ENCODE assay signal across 4 fruit fly cellular contexts in genomic region chr2L:7145881-7146280, dm6.
A peak's percentile ranks its signal among the peaks of the same experiment; 100 is the strongest.
TF ChIP-seq lines count a peak whose summit lies in the region.

No protein-coding gene starts in this region.

- TF ChIP-seq CTCF in whole organism, embryonic (GFP tag; optimal IDR thresholded peaks at IDR 0.05; lab: Kevin White, UChicago) = no peak

TF ChIP-seq in whole organism, embryonic, 481 proteins besides CTCF, POLR2A, EP300 and RAD21 (continues in another document):
- TF ChIP-seq CG12071 (GFP tag; optimal IDR thresholded peaks at IDR 0.05; lab: Kevin White, UChicago) = no peak
- no peak for TF ChIP-seq CG17385 (GFP tag; optimal IDR thresholded peaks at IDR 0.05; lab: Kevin White, UChicago)
- no peak for TF ChIP-seq ato (GFP tag; IDR thresholded peaks at IDR 0.05; lab: Robert Waterston, UW; ENCODE audit: partially characterized antibody)
- TF ChIP-seq twi (tag; optimal IDR thresholded peaks at IDR 0.05; lab: Kevin White, UChicago) = no peak
- no peak for TF ChIP-seq gfzf (GFP tag; optimal IDR thresholded peaks at IDR 0.05; lab: Kevin White, UChicago)
- no peak for TF ChIP-seq grau (tag; optimal IDR thresholded peaks at IDR 0.05; lab: Kevin White, UChicago)
- no peak for TF ChIP-seq CG34224 (GFP tag; IDR thresholded peaks at IDR 0.05; lab: Robert Waterston, UW; ENCODE audit: partially characterized antibody)
- peak in 1 of 2 experiments; percentile 72 for TF ChIP-seq bsh (GFP tag; optimal IDR thresholded peaks at IDR 0.05; lab: Kevin White, UChicago)
- TF ChIP-seq CG5245 (GFP tag; optimal IDR thresholded peaks at IDR 0.05; lab: Kevin White, UChicago) = no peak
- no peak for TF ChIP-seq CG10366 (GFP tag; IDR thresholded peaks at IDR 0.05; lab: Robert Waterston, UW)
- TF ChIP-seq nom (GFP tag; optimal IDR thresholded peaks at IDR 0.05; lab: Kevin White, UChicago) = peak; percentile 15
- TF ChIP-seq CG11247 (GFP tag; IDR thresholded peaks at IDR 0.05; lab: Robert Waterston, UW) = no peak
- TF ChIP-seq CG4854 (GFP tag; optimal IDR thresholded peaks at IDR 0.05; lab: Kevin White, UChicago) = no peak
- peak; percentile 59 for TF ChIP-seq D19A (tag; optimal IDR thresholded peaks at IDR 0.05; lab: Kevin White, UChicago)
- TF ChIP-seq Ptx1 (GFP tag; IDR thresholded peaks at IDR 0.05; lab: Robert Waterston, UW) = 0 out of 2 replicates have a peak, but pooled peaks have one; percentile 17
- TF ChIP-seq row (GFP tag; IDR thresholded peaks at IDR 0.05; lab: Robert Waterston, UW) = peak; percentile 43; the same call in 2 of the 3 replicates
- TF ChIP-seq gem (tag; optimal IDR thresholded peaks at IDR 0.05; lab: Kevin White, UChicago) = peak; percentile 39
- TF ChIP-seq CG14667 (GFP tag; IDR thresholded peaks at IDR 0.05; lab: Robert Waterston, UW) = no peak
- peak in 1 of 2 experiments; percentile 13 for TF ChIP-seq Hr51 (GFP tag; optimal IDR thresholded peaks at IDR 0.05; lab: Kevin White, UChicago)
- no peak for TF ChIP-seq CG8359 (GFP tag; optimal IDR thresholded peaks at IDR 0.05; lab: Kevin White, UChicago; ENCODE audit: borderline replicate concordance)
- TF ChIP-seq CG15696 (tag; optimal IDR thresholded peaks at IDR 0.05; lab: Kevin White, UChicago) = no peak
- TF ChIP-seq stwl (tag; optimal IDR thresholded peaks at IDR 0.05; lab: Kevin White, UChicago) = no peak

TF ChIP-seq in whole organism, prepupa, 60 proteins besides CTCF, POLR2A, EP300 and RAD21 (continues in another document):
- no peak for TF ChIP-seq fd85E (GFP tag; optimal IDR thresholded peaks at IDR 0.05; lab: Kevin White, UChicago)
- peak; percentile 60 for TF ChIP-seq CG3919 (GFP tag; optimal IDR thresholded peaks at IDR 0.05; lab: Kevin White, UChicago)
- TF ChIP-seq CG6276 (GFP tag; optimal IDR thresholded peaks at IDR 0.05; lab: Kevin White, UChicago) = peak; percentile 72
- TF ChIP-seq Ets21C (GFP tag; optimal IDR thresholded peaks at IDR 0.05; lab: Kevin White, UChicago) = no peak
- TF ChIP-seq CG8632 (GFP tag; optimal IDR thresholded peaks at IDR 0.05; lab: Kevin White, UChicago) = peak; percentile 29
- peak; percentile 79 for TF ChIP-seq CG6163 (GFP tag; IDR thresholded peaks at IDR 0.05; lab: Robert Waterston, UW)
- peak; percentile 31 for TF ChIP-seq Sox102F (GFP tag; optimal IDR thresholded peaks at IDR 0.05; lab: Kevin White, UChicago)
- TF ChIP-seq CG15336 (GFP tag; IDR thresholded peaks at IDR 0.05; lab: Robert Waterston, UW) = peak; percentile 90
- peak; percentile 75 for TF ChIP-seq Ets96B (tag; optimal IDR thresholded peaks at IDR 0.05; lab: Kevin White, UChicago)
- TF ChIP-seq CG6792 (GFP tag; optimal IDR thresholded peaks at IDR 0.05; lab: Kevin White, UChicago) = peak; percentile 35
- peak; percentile 89 for TF ChIP-seq Eip78C (GFP tag; lab: Kevin White, UChicago)
- TF ChIP-seq spab (GFP tag; optimal IDR thresholded peaks at IDR 0.05; lab: Kevin White, UChicago) = peak; percentile 54
- TF ChIP-seq CG10631 (GFP tag; optimal IDR thresholded peaks at IDR 0.05; lab: Kevin White, UChicago) = peak; percentile 79
- peak; percentile 62 for TF ChIP-seq dac (GFP tag; optimal IDR thresholded peaks at IDR 0.05; lab: Kevin White, UChicago)
- TF ChIP-seq salr (GFP tag; optimal IDR thresholded peaks at IDR 0.05; lab: Kevin White, UChicago) = peak; percentile 13 to 86
- peak; percentile 32 for TF ChIP-seq CG34406 (GFP tag; optimal IDR thresholded peaks at IDR 0.05; lab: Kevin White, UChicago)
- TF ChIP-seq OdsH (GFP tag; optimal IDR thresholded peaks at IDR 0.05; lab: Kevin White, UChicago) = peak; percentile 76
- TF ChIP-seq fkh (GFP tag; optimal IDR thresholded peaks at IDR 0.05; lab: Kevin White, UChicago) = no peak
- peak; percentile 76 for TF ChIP-seq Hr4 (GFP tag; optimal IDR thresholded peaks at IDR 0.05; lab: Kevin White, UChicago)
- peak; percentile 88 for TF ChIP-seq CG32006 (GFP tag; optimal IDR thresholded peaks at IDR 0.05; lab: Kevin White, UChicago)
- TF ChIP-seq CG6808 (GFP tag; optimal IDR thresholded peaks at IDR 0.05; lab: Kevin White, UChicago) = peak; percentile 57
- TF ChIP-seq CG8319 (GFP tag; optimal IDR thresholded peaks at IDR 0.05; lab: Kevin White, UChicago) = no peak
- TF ChIP-seq cyc (GFP tag; optimal IDR thresholded peaks at IDR 0.05; lab: Kevin White, UChicago) = no peak
- peak; percentile 39 to 76 for TF ChIP-seq ss (GFP tag; optimal IDR thresholded peaks at IDR 0.05; lab: Kevin White, UChicago)

TF ChIP-seq in whole organism, pupa, 21 proteins besides CTCF, POLR2A, EP300 and RAD21:
- TF ChIP-seq Pif1B (GFP tag; optimal IDR thresholded peaks at IDR 0.05; lab: Kevin White, UChicago) = peak; percentile 67
- peak; percentile 76 for TF ChIP-seq CG17806 (tag; optimal IDR thresholded peaks at IDR 0.05; lab: Kevin White, UChicago)
- TF ChIP-seq CG8159 (tag; optimal IDR thresholded peaks at IDR 0.05; lab: Kevin White, UChicago) = peak; percentile 72
- TF ChIP-seq EcR (GFP tag; optimal IDR thresholded peaks at IDR 0.05; lab: Kevin White, UChicago) = no peak
- TF ChIP-seq fd96Ca (GFP tag; IDR thresholded peaks at IDR 0.05; lab: Robert Waterston, UW) = peak; percentile 62; the same call in 1 of the 3 replicates
- TF ChIP-seq CG13204 (GFP tag; optimal IDR thresholded peaks at IDR 0.05; lab: Kevin White, UChicago) = no peak
- TF ChIP-seq rn (GFP tag; IDR thresholded peaks at IDR 0.05; lab: Robert Waterston, UW) = peak; percentile 52
- TF ChIP-seq CG8301 (tag; optimal IDR thresholded peaks at IDR 0.05; lab: Kevin White, UChicago) = peak; percentile 81
- TF ChIP-seq CG14655 (GFP tag; optimal IDR thresholded peaks at IDR 0.05; lab: Kevin White, UChicago) = peak; percentile 88
- TF ChIP-seq gl (tag; optimal IDR thresholded peaks at IDR 0.05; lab: Kevin White, UChicago) = no peak
- TF ChIP-seq CG34367 (tag; optimal IDR thresholded peaks at IDR 0.05; lab: Kevin White, UChicago) = peak; percentile 62
- TF ChIP-seq CG9948 (tag; optimal IDR thresholded peaks at IDR 0.05; lab: Kevin White, UChicago) = peak; percentile 78
- TF ChIP-seq CG4496 (GFP tag; IDR thresholded peaks at IDR 0.05; lab: Robert Waterston, UW) = peak; percentile 97
- TF ChIP-seq CG12605 (GFP tag; IDR thresholded peaks at IDR 0.05; lab: Robert Waterston, UW) = peak; percentile 50; the same call in 1 of the 2 replicates
- TF ChIP-seq CG32121 (GFP tag; IDR thresholded peaks at IDR 0.05; lab: Robert Waterston, UW) = peak; percentile 81
- TF ChIP-seq D1 (tag; optimal IDR thresholded peaks at IDR 0.05; lab: Kevin White, UChicago) = peak; percentile 22
- peak; percentile 40; the same call in 1 of the 2 replicates for TF ChIP-seq CG10348 (GFP tag; IDR thresholded peaks at IDR 0.05; lab: Robert Waterston, UW)
- TF ChIP-seq Pif1A (GFP tag; optimal IDR thresholded peaks at IDR 0.05; lab: Kevin White, UChicago) = peak; percentile 74
- peak; percentile 11 for TF ChIP-seq Snoo (tag; optimal IDR thresholded peaks at IDR 0.05; lab: Kevin White, UChicago)
- peak; percentile 83 for TF ChIP-seq Ets98B (GFP tag; IDR thresholded peaks at IDR 0.05; lab: Robert Waterston, UW)
- peak; percentile 72 for TF ChIP-seq CG15710 (tag; optimal IDR thresholded peaks at IDR 0.05; lab: Kevin White, UChicago)
TF ChIP-seq in whole organism, pupa: peak in this region for 18.

TF ChIP-seq in whole organism, wandering third instar larva, 38 proteins besides CTCF, POLR2A, EP300 and RAD21 (continues in another document):
- TF ChIP-seq Jra (GFP tag; optimal IDR thresholded peaks at IDR 0.05; lab: Kevin White, UChicago) = no peak
- TF ChIP-seq HLH106 (tag; optimal IDR thresholded peaks at IDR 0.05; lab: Kevin White, UChicago) = peak; percentile 1
- TF ChIP-seq woc (GFP tag; optimal IDR thresholded peaks at IDR 0.05; lab: Kevin White, UChicago) = peak; percentile 23
- TF ChIP-seq sage (GFP tag; optimal IDR thresholded peaks at IDR 0.05; lab: Kevin White, UChicago) = no peak
- TF ChIP-seq rgr (GFP tag; optimal IDR thresholded peaks at IDR 0.05; lab: Kevin White, UChicago) = peak; percentile 31
- TF ChIP-seq CG9705 (GFP tag; optimal IDR thresholded peaks at IDR 0.05; lab: Kevin White, UChicago) = no peak
- no peak for TF ChIP-seq Hr83 (GFP tag; optimal IDR thresholded peaks at IDR 0.05; lab: Kevin White, UChicago; ENCODE audit: poor library complexity, severe bottlenecking)
- TF ChIP-seq lola (GFP tag; optimal IDR thresholded peaks at IDR 0.05; lab: Kevin White, UChicago) = no peak
- no peak for TF ChIP-seq Dif (GFP tag; optimal IDR thresholded peaks at IDR 0.05; lab: Kevin White, UChicago; ENCODE audit: partially characterized antibody)
- peak; percentile 8 for TF ChIP-seq OdsH (GFP tag; optimal IDR thresholded peaks at IDR 0.05; lab: Kevin White, UChicago)
- TF ChIP-seq Mio (GFP tag; optimal IDR thresholded peaks at IDR 0.05; lab: Kevin White, UChicago) = no peak
- peak; percentile 45 for TF ChIP-seq ey (GFP tag; optimal IDR thresholded peaks at IDR 0.05; lab: Kevin White, UChicago)
- no peak for TF ChIP-seq Hr78 (GFP tag; optimal IDR thresholded peaks at IDR 0.05; lab: Kevin White, UChicago)
- no peak for TF ChIP-seq Rel (GFP tag; optimal IDR thresholded peaks at IDR 0.05; lab: Kevin White, UChicago)
- TF ChIP-seq Rel (tag; optimal IDR thresholded peaks at IDR 0.05; lab: Kevin White, UChicago) = no peak
- peak; percentile 42 for TF ChIP-seq fru (GFP tag; optimal IDR thresholded peaks at IDR 0.05; lab: Kevin White, UChicago)
- TF ChIP-seq CrebA (GFP tag; optimal IDR thresholded peaks at IDR 0.05; lab: Kevin White, UChicago; ENCODE audit: borderline replicate concordance) = no peak
- peak; percentile 22 for TF ChIP-seq br (GFP tag; optimal IDR thresholded peaks at IDR 0.05; lab: Kevin White, UChicago)
- no peak for TF ChIP-seq Vsx2 (GFP tag; optimal IDR thresholded peaks at IDR 0.05; lab: Kevin White, UChicago; ENCODE audit: partially characterized antibody)
- no peak for TF ChIP-seq dsf (GFP tag; optimal IDR thresholded peaks at IDR 0.05; lab: Kevin White, UChicago; ENCODE audit: borderline replicate concordance)
- peak; percentile 44 for TF ChIP-seq h (GFP tag; optimal IDR thresholded peaks at IDR 0.05; lab: Kevin White, UChicago)
- TF ChIP-seq Hnf4 (GFP tag; optimal IDR thresholded peaks at IDR 0.05; lab: Kevin White, UChicago) = peak; percentile 50
- no peak for TF ChIP-seq N (GFP tag; optimal IDR thresholded peaks at IDR 0.05; lab: Kevin White, UChicago)
- no peak for TF ChIP-seq Abd-B (GFP tag; optimal IDR thresholded peaks at IDR 0.05; lab: Kevin White, UChicago)
- no peak for TF ChIP-seq jim (GFP tag; optimal IDR thresholded peaks at IDR 0.05; lab: Kevin White, UChicago)
- no peak for TF ChIP-seq Myc (optimal IDR thresholded peaks at IDR 0.05; lab: Kevin White, UChicago)
- TF ChIP-seq foxo (GFP tag; optimal IDR thresholded peaks at IDR 0.05; lab: Kevin White, UChicago) = peak in 1 of 2 experiments; percentile 36
- TF ChIP-seq Sp1 (GFP tag; optimal IDR thresholded peaks at IDR 0.05; lab: Kevin White, UChicago) = peak; percentile 25
- no peak for TF ChIP-seq usp (GFP tag; optimal IDR thresholded peaks at IDR 0.05; lab: Kevin White, UChicago)
- TF ChIP-seq tai (GFP tag; optimal IDR thresholded peaks at IDR 0.05; lab: Kevin White, UChicago) = no peak
- TF ChIP-seq GATAd (GFP tag; optimal IDR thresholded peaks at IDR 0.05; lab: Kevin White, UChicago) = no peak
- TF ChIP-seq dmrt93B (GFP tag; optimal IDR thresholded peaks at IDR 0.05; lab: Kevin White, UChicago) = no peak

Comparison
In these comparisons a context has a peak if more than half of its experiments do, and no peak if none do; other contexts are left out.
1. Of the 7 proteins assayed by ChIP-seq in both whole organism, embryonic and whole organism, prepupa: peak only in whole organism, embryonic: none; only in whole organism, prepupa: CG16779, Gug, Hr39, Lpt and Sox102F; in both: none; in neither: 2.